Worm (Caenorhabditis elegans) whole organism, mixed stage, embryonic: ENCODE measurements around the gene sre-53.

Source experiments
- M03D4.4 ChIP-seq: sonication (generic microtip); optimal IDR thresholded peaks from 2 replicates; lab custom pipeline; 2017; ENCODE audit warnings: mild to moderate bottlenecking, missing genetic modification characterization, missing compliant biosample characterization
- bed-3 ChIP-seq: fragments of 200-800 bp; sonication (Bioruptor generic); optimal IDR thresholded peaks from 3 replicates; lab custom pipeline; 2018; ENCODE audit warnings: mild to moderate bottlenecking, missing genetic modification characterization, moderate library complexity, missing compliant biosample characterization
- blmp-1 ChIP-seq: fragments of 150-350 bp; optimal IDR thresholded peaks from 2 replicates; lab custom pipeline; 2014; ENCODE audit warnings: missing biosample characterization, missing genetic modification characterization
- ceh-39 ChIP-seq: fragments of 150-350 bp; optimal IDR thresholded peaks from 2 replicates; lab custom pipeline; 2014; ENCODE audit warnings: missing biosample characterization, missing genetic modification characterization
- ceh-43 ChIP-seq: fragments of 200-800 bp; sonication (Bioruptor generic); optimal IDR thresholded peaks from 2 replicates; lab custom pipeline; 2018; ENCODE audit warnings: mild to moderate bottlenecking, missing genetic modification characterization, moderate library complexity, missing compliant biosample characterization
- ceh-83 ChIP-seq: fragments of 200-800 bp; sonication (Bioruptor generic); optimal IDR thresholded peaks from 2 replicates; lab custom pipeline; 2018; ENCODE audit warnings: mild to moderate bottlenecking, missing genetic modification characterization, missing compliant biosample characterization
- ces-1 ChIP-seq: fragments of 150-350 bp; optimal IDR thresholded peaks from 2 replicates; lab custom pipeline; 2014; ENCODE audit warnings: missing biosample characterization, missing genetic modification reagents, missing genetic modification characterization
- cnd-1 ChIP-seq: fragments of 200-800 bp; sonication (Bioruptor generic); optimal IDR thresholded peaks from 2 replicates; lab custom pipeline; 2018; ENCODE audit warnings: mild to moderate bottlenecking, missing genetic modification characterization, missing compliant biosample characterization
- elt-1 ChIP-seq: sonication (generic microtip); optimal IDR thresholded peaks from 2 replicates; lab custom pipeline; 2017; ENCODE audit warnings: missing genetic modification characterization, mild to moderate bottlenecking, missing compliant biosample characterization, antibody characterized with exemption, moderate library complexity, borderline replicate concordance; ENCODE audit not compliant: insufficient read depth
- elt-3 ChIP-seq: fragments of 150-350 bp; optimal IDR thresholded peaks from 2 replicates; lab custom pipeline; 2014; ENCODE audit warnings: missing biosample characterization, missing genetic modification characterization
- flh-1 ChIP-seq: fragments of 200-800 bp; sonication (Bioruptor generic); optimal IDR thresholded peaks from 2 replicates; lab custom pipeline; 2018; ENCODE audit warnings: mild to moderate bottlenecking, missing genetic modification characterization, moderate library complexity, missing compliant biosample characterization
- ham-2 ChIP-seq: fragments of 200-800 bp; sonication (Bioruptor generic); optimal IDR thresholded peaks from 2 replicates; lab custom pipeline; 2018; ENCODE audit warnings: mild to moderate bottlenecking, missing genetic modification characterization, missing compliant biosample characterization
- hlh-1 ChIP-seq: fragments of 150-350 bp; optimal IDR thresholded peaks from 2 replicates; lab custom pipeline; 2014; ENCODE audit warnings: missing biosample characterization, missing genetic modification reagents, missing genetic modification characterization
- lin-13 ChIP-seq: fragments of 150-350 bp; optimal IDR thresholded peaks from 2 replicates; lab custom pipeline; 2014; ENCODE audit warnings: missing biosample characterization, missing genetic modification characterization
- lsy-2 ChIP-seq: fragments of 150-350 bp; optimal IDR thresholded peaks from 2 replicates; lab custom pipeline; 2014; ENCODE audit warnings: missing biosample characterization, missing genetic modification characterization
- mab-5 ChIP-seq: fragments of 150-350 bp; optimal IDR thresholded peaks from 2 replicates; lab custom pipeline; 2014; ENCODE audit warnings: missing biosample characterization, missing genetic modification characterization
- mls-2 ChIP-seq: sonication (generic microtip); optimal IDR thresholded peaks from 2 replicates; lab custom pipeline; 2016; ENCODE audit warnings: mild to moderate bottlenecking, missing genetic modification characterization, moderate library complexity, missing compliant biosample characterization
- nhr-2 ChIP-seq: fragments of 150-350 bp; optimal IDR thresholded peaks from 2 replicates; lab custom pipeline; 2014; ENCODE audit warnings: missing biosample characterization, missing genetic modification characterization
- nhr-237 ChIP-seq: fragments of 150-350 bp; optimal IDR thresholded peaks from 2 replicates; lab custom pipeline; 2014; ENCODE audit warnings: missing biosample characterization, missing genetic modification characterization
- nhr-28 ChIP-seq: fragments of 150-350 bp; optimal IDR thresholded peaks from 2 replicates; lab custom pipeline; 2014; ENCODE audit warnings: missing biosample characterization, missing genetic modification characterization
- nhr-76 ChIP-seq: sonication (generic microtip); optimal IDR thresholded peaks from 2 replicates; lab custom pipeline; 2017; ENCODE audit warnings: missing biosample characterization, missing genetic modification characterization
- sem-2 ChIP-seq: fragments of 200-800 bp; sonication (Bioruptor generic); optimal IDR thresholded peaks from 2 replicates; lab custom pipeline; 2018; ENCODE audit warnings: mild to moderate bottlenecking, missing genetic modification characterization, missing compliant biosample characterization
- snpc-4 ChIP-seq: fragments of 150-350 bp; optimal IDR thresholded peaks from 2 replicates; lab custom pipeline; 2014; ENCODE audit warnings: missing biosample characterization, missing genetic modification characterization
- sptf-1 ChIP-seq: sonication (generic microtip); optimal IDR thresholded peaks from 2 replicates; lab custom pipeline; 2017; ENCODE audit warnings: mild to moderate bottlenecking, missing genetic modification characterization, moderate library complexity, missing compliant biosample characterization
- tbx-8 ChIP-seq: fragments of 200-800 bp; sonication (Bioruptor generic); optimal IDR thresholded peaks from 2 replicates; lab custom pipeline; 2018; ENCODE audit warnings: mild to moderate bottlenecking, missing genetic modification characterization, moderate library complexity, missing compliant biosample characterization
- unc-120 ChIP-seq: sonication (generic microtip); optimal IDR thresholded peaks from 2 replicates; lab custom pipeline; 2017; ENCODE audit warnings: missing genetic modification characterization, missing compliant biosample characterization; ENCODE audit not compliant: poor library complexity, severe bottlenecking
- unc-39 ChIP-seq: fragments of 150-350 bp; optimal IDR thresholded peaks from 2 replicates; lab custom pipeline; 2014; ENCODE audit warnings: missing biosample characterization, missing genetic modification characterization
- unc-62 ChIP-seq: fragments of 150-350 bp; optimal IDR thresholded peaks from 2 replicates; lab custom pipeline; 2014; ENCODE audit warnings: missing biosample characterization, missing genetic modification reagents, missing genetic modification characterization
- zip-8 ChIP-seq: fragments of 150-350 bp; optimal IDR thresholded peaks from 2 replicates; lab custom pipeline; 2014; ENCODE audit warnings: missing biosample characterization, missing genetic modification characterization
- ztf-11 ChIP-seq: fragments of 150-350 bp; optimal IDR thresholded peaks from 2 replicates; lab custom pipeline; 2014; ENCODE audit warnings: missing biosample characterization, missing genetic modification characterization

Gene sre-53

DNA sequence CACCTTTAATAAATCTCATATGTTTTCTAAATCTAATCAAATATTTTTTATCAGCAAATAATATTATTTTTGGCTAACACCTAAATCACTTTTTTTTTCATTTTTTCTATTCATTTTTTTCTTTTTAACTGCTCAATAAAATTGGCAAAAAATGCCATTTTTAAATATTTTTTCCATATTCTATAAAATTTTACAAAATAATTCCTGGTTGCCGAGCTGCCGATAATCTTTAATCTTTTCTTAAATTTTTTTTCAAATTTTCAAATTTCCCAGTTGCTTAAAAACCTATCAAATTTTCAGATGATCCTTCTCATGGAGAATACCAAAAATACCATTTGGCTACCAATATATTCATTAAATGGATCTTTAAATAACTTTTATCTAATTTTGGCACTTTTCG lies 11.6 kb downstream of the sre-53 start, which contains the start of gene sre-51:
Gene sre-51, plus strand, starts transcription at position 301 of the 400 bp plus-strand sequence.
- no peak for TF ChIP-seq elt-3 (tag; lab: Kevin White, UChicago)
- no peak for TF ChIP-seq zip-8 (tag; lab: Kevin White, UChicago)
- no peak for TF ChIP-seq ceh-83 (GFP tag; lab: Kevin White, UChicago)
- no peak for TF ChIP-seq blmp-1
- TF ChIP-seq ztf-11 (tag; lab: Kevin White, UChicago): no peak
- no peak for TF ChIP-seq ceh-39
- TF ChIP-seq elt-1: no peak

ce11 chrII:12309614-12310013 lies 13.6 kb downstream of the sre-53 start, which contains the start of gene C50E10.2:
Gene C50E10.2, minus strand, starts transcription at chrII:12309714.
- TF ChIP-seq sptf-1 (tag; lab: Kevin White, UChicago): no peak
- TF ChIP-seq M03D4.4 (tag; lab: Kevin White, UChicago): no peak
- TF ChIP-seq cnd-1 (tag; lab: Kevin White, UChicago): no peak
- TF ChIP-seq ceh-39: no peak
- TF ChIP-seq sem-2: no peak
- no peak for TF ChIP-seq flh-1 (GFP tag; lab: Kevin White, UChicago)
- no peak for TF ChIP-seq unc-62 (GFP tag; lab: Kevin White, UChicago)
- no peak for TF ChIP-seq ces-1 (GFP tag; lab: Kevin White, UChicago)
- TF ChIP-seq ham-2: no peak
- TF ChIP-seq ceh-43: no peak

ce11 chrII:12303142-12303541 lies 20.1 kb downstream of the sre-53 start, which contains the start of gene sre-50:
Gene sre-50, plus strand, starts transcription at chrII:12303525.
- no peak for TF ChIP-seq zip-8 (tag; lab: Kevin White, UChicago)
- no peak for TF ChIP-seq sptf-1 (tag; lab: Kevin White, UChicago)
- no peak for TF ChIP-seq unc-39 (tag; lab: Kevin White, UChicago)
- TF ChIP-seq ztf-11 (tag; lab: Kevin White, UChicago): no peak
- no peak for TF ChIP-seq hlh-1 (tag; lab: Kevin White, UChicago)
- no peak for TF ChIP-seq unc-62 (GFP tag; lab: Kevin White, UChicago)

ce11 chrII:12302354-12302753 lies 20.9 kb downstream of the sre-53 start, which contains the start of gene C50E10.1:
Gene C50E10.1, minus strand, starts transcription at chrII:12302454.
- no peak for TF ChIP-seq nhr-76 (tag; lab: Kevin White, UChicago)
- no peak for TF ChIP-seq bed-3 (GFP tag; lab: Kevin White, UChicago)
- no peak for TF ChIP-seq zip-8 (tag; lab: Kevin White, UChicago)
- TF ChIP-seq unc-120 (tag; lab: Kevin White, UChicago): no peak
- no peak for TF ChIP-seq nhr-28 (tag; lab: Kevin White, UChicago)
- TF ChIP-seq ceh-43: no peak
- TF ChIP-seq nhr-237 (tag; lab: Kevin White, UChicago): no peak
- no peak for TF ChIP-seq mls-2 (tag; lab: Kevin White, UChicago)

- no peak for TF ChIP-seq blmp-1
- TF ChIP-seq unc-120 (tag; lab: Kevin White, UChicago): no peak
- no peak for TF ChIP-seq ham-2
- TF ChIP-seq unc-62 (GFP tag; lab: Kevin White, UChicago): no peak
- TF ChIP-seq lsy-2 (tag; lab: Kevin White, UChicago): no peak
- TF ChIP-seq bed-3 (GFP tag; lab: Kevin White, UChicago): no peak
- no peak for TF ChIP-seq sem-2
- TF ChIP-seq ces-1 (GFP tag; lab: Kevin White, UChicago): no peak
- no peak for TF ChIP-seq mab-5 (tag; lab: Kevin White, UChicago)
- no peak for TF ChIP-seq tbx-8 (GFP tag; lab: Kevin White, UChicago)
- no peak for TF ChIP-seq M03D4.4 (tag; lab: Kevin White, UChicago)
- TF ChIP-seq ceh-39: no peak
- no peak for TF ChIP-seq unc-39 (tag; lab: Kevin White, UChicago)
- TF ChIP-seq ceh-43: no peak
- no peak for TF ChIP-seq lin-13 (tag; lab: Kevin White, UChicago)
- no peak for TF ChIP-seq nhr-2
- TF ChIP-seq hlh-1 (tag; lab: Kevin White, UChicago): no peak
- no peak for TF ChIP-seq snpc-4 (tag; lab: Kevin White, UChicago)
- TF ChIP-seq mls-2 (tag; lab: Kevin White, UChicago): no peak
- TF ChIP-seq elt-3 (tag; lab: Kevin White, UChicago): no peak
Observed at ce11 chrII:12301233-12301632, 22.0 kb downstream of the sre-53 start.
